Worm (Caenorhabditis elegans) whole organism, mixed stage, embryonic: ENCODE results near the gene gly-4.

Experiments used
- blmp-1 ChIP-seq: fragments of 150-350 bp; optimal IDR thresholded peaks from 2 replicates; lab custom pipeline; 2014; ENCODE audit warnings: missing biosample characterization, missing genetic modification characterization
- elt-3 ChIP-seq: fragments of 150-350 bp; optimal IDR thresholded peaks from 2 replicates; lab custom pipeline; 2014; ENCODE audit warnings: missing biosample characterization, missing genetic modification characterization
- lin-13 ChIP-seq: fragments of 150-350 bp; optimal IDR thresholded peaks from 2 replicates; lab custom pipeline; 2014; ENCODE audit warnings: missing biosample characterization, missing genetic modification characterization
- mab-5 ChIP-seq: fragments of 150-350 bp; optimal IDR thresholded peaks from 2 replicates; lab custom pipeline; 2014; ENCODE audit warnings: missing biosample characterization, missing genetic modification characterization
- nhr-76 ChIP-seq: sonication (generic microtip); optimal IDR thresholded peaks from 2 replicates; lab custom pipeline; 2017; ENCODE audit warnings: missing biosample characterization, missing genetic modification characterization
- pha-4 ChIP-seq: fragments of 150-350 bp; optimal IDR thresholded peaks from 2 replicates; lab custom pipeline; 2018; ENCODE audit warnings: missing biosample characterization, missing genetic modification reagents, missing genetic modification characterization
- snpc-4 ChIP-seq: fragments of 150-350 bp; optimal IDR thresholded peaks from 2 replicates; lab custom pipeline; 2014; ENCODE audit warnings: missing biosample characterization, missing genetic modification characterization
- sptf-1 ChIP-seq: sonication (generic microtip); optimal IDR thresholded peaks from 2 replicates; lab custom pipeline; 2017; ENCODE audit warnings: mild to moderate bottlenecking, missing genetic modification characterization, moderate library complexity, missing compliant biosample characterization
- unc-39 ChIP-seq: fragments of 150-350 bp; optimal IDR thresholded peaks from 2 replicates; lab custom pipeline; 2014; ENCODE audit warnings: missing biosample characterization, missing genetic modification characterization
- unc-62 ChIP-seq: fragments of 150-350 bp; optimal IDR thresholded peaks from 2 replicates; lab custom pipeline; 2014; ENCODE audit warnings: missing biosample characterization, missing genetic modification reagents, missing genetic modification characterization

DNA sequence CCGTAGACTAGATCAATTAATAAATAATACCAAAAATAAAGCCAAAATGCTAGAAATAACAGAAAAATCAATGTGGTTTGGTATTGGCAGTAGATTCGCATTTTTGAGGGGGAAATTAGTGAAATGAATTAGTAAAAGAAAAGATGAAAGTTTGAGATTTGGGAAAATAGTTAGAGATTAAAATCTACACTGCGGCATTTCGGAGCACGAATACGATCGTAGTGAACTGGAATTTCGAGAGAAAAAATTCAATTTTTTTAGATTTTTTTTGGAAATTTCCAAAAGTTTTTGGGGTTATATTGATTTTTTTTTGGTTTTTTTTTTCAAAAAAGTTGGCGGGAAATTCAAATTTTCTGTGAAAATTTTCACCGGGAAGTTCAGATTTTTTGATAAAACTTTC is 27.3 kb downstream of the gly-4 start, which contains the start of gene Y116F11B.9:
- TF ChIP-seq blmp-1 (tag; lab: Kevin White, UChicago) (no peak), lin-13 (tag; lab: Kevin White, UChicago) (no peak), nhr-76 (tag; lab: Kevin White, UChicago) (no peak), mab-5 (tag; lab: Kevin White, UChicago) (no peak), snpc-4 (tag; lab: Kevin White, UChicago) (no peak), sptf-1 (tag; lab: Kevin White, UChicago) (no peak), unc-39 (tag; lab: Kevin White, UChicago) (no peak), elt-3 (no peak), unc-62 (GFP tag; lab: Kevin White, UChicago) (no peak), pha-4 (tag; lab: Kevin White, UChicago) (no peak)
